Fruit fly (Drosophila melanogaster): ENCODE data around the gene CG32091.

DNA sequence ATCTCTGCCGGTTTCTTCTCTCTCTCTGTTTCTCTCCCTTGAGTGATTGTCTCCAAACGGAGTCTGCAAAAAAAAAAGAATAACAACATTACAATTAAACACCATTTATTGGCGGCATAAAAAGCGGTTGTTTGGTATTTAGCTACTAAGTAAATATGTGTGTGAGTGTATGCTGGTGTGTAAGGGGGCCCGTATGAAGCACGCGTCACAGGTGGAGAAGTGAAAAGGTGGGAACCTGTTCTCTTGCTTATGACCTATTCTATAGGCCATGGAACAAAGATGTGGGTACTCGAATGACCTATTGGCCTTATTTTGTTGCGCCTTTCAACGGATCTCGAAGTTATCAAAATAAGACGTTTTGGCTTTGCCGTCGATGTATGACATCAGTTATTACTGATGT lies 42.6 kb upstream of the CG32091 start:
- TF ChIP-seq insv (GFP tag; optimal IDR thresholded peaks at IDR 0.05) (no peak), zfh2 (GFP tag; optimal IDR thresholded peaks at IDR 0.05) (no peak), nau (GFP tag; optimal IDR thresholded peaks at IDR 0.05) (no peak), tup (GFP tag; optimal IDR thresholded peaks at IDR 0.05) (no peak), en (GFP tag; optimal IDR thresholded peaks at IDR 0.05) (no peak), Nf-YC (tag; optimal IDR thresholded peaks at IDR 0.05) (no peak), CG31224 (GFP tag; IDR thresholded peaks at IDR 0.05) (no peak), maf-S (GFP tag; optimal IDR thresholded peaks at IDR 0.05) (no peak)
